Worm (Caenorhabditis elegans) whole organism, L1 larva: ENCODE data around the gene rgs-5.

Experiments
- C04F5.9 ChIP-seq: sonication (generic microtip); optimal IDR thresholded peaks from 2 replicates; lab custom pipeline; 2016; ENCODE audit warnings: missing genetic modification characterization, missing compliant biosample characterization
- C34B4.2 ChIP-seq: sonication (generic microtip); optimal IDR thresholded peaks from 2 replicates; lab custom pipeline; 2017; ENCODE audit warnings: mild to moderate bottlenecking, missing genetic modification characterization, missing compliant biosample characterization
- Y116A8C.19 ChIP-seq: sonication (generic microtip); optimal IDR thresholded peaks from 2 replicates; lab custom pipeline; 2016; ENCODE audit warnings: missing compliant biosample characterization, missing genetic modification characterization, borderline replicate concordance
- aha-1 ChIP-seq: fragments of 150-350 bp; optimal IDR thresholded peaks from 2 replicates; lab custom pipeline; 2014; ENCODE audit warnings: missing biosample characterization, missing genetic modification characterization
- alr-1 ChIP-seq: fragments of 200-800 bp; sonication (Bioruptor generic); optimal IDR thresholded peaks from 2 replicates; lab custom pipeline; 2018; ENCODE audit warnings: borderline replicate concordance, mild to moderate bottlenecking, missing genetic modification characterization, missing compliant biosample characterization
- blmp-1 ChIP-seq: fragments of 150-350 bp; optimal IDR thresholded peaks from 2 replicates; lab custom pipeline; 2014; ENCODE audit warnings: missing biosample characterization, missing genetic modification characterization
- ceh-8 ChIP-seq: fragments of 200-800 bp; sonication (Bioruptor generic); optimal IDR thresholded peaks from 2 replicates; lab custom pipeline; 2018; ENCODE audit warnings: mild to moderate bottlenecking, missing genetic modification characterization, moderate library complexity, missing compliant biosample characterization
- ceh-82 ChIP-seq, 3 experiments: fragments of 150-350 bp in 1 of 3; sonication (generic microtip) in 2 of 3; optimal IDR thresholded peaks; 2 replicates each; lab custom pipeline; 2014 to 2017; ENCODE audit warnings: missing biosample characterization in 3 of 3, missing genetic modification characterization in 3 of 3
- ceh-88 ChIP-seq: fragments of 200-800 bp; sonication (Bioruptor generic); IDR thresholded peaks from 2 replicates; pipeline ENCODE4 v1.3.6; 2022; ENCODE audit warnings: missing genetic modification characterization, missing compliant biosample characterization
- ces-1 ChIP-seq: fragments of 150-350 bp; optimal IDR thresholded peaks from 2 replicates; lab custom pipeline; 2014; ENCODE audit warnings: missing biosample characterization, missing genetic modification reagents, missing genetic modification characterization
- dsc-1 ChIP-seq: sonication (generic microtip); optimal IDR thresholded peaks from 2 replicates; lab custom pipeline; 2016; ENCODE audit warnings: mild to moderate bottlenecking, missing genetic modification characterization, missing compliant biosample characterization
- efl-1 ChIP-seq, 4 experiments: fragments of 150-350 bp; optimal IDR thresholded peaks in 3 of 4; peaks in 1 of 4; 1 replicate in 1 of 4; 2 replicates in 3 of 4; lab custom pipeline; 2014; ENCODE audit warnings: missing biosample characterization in 2 of 4, missing genetic modification characterization in 2 of 4, missing genetic modification reagents in 2 of 4
- egl-27 ChIP-seq, 2 experiments: fragments of 150-350 bp in 1 of 2; sonication (generic microtip); optimal IDR thresholded peaks; 3 replicates each; lab custom pipeline; 2017 to 2018; ENCODE audit warnings: missing biosample characterization in 2 of 2, missing genetic modification characterization in 2 of 2, missing genetic modification reagents in 2 of 2
- elt-3 ChIP-seq, 6 experiments: fragments of 150-350 bp in 1 of 6; sonication (generic microtip); optimal IDR thresholded peaks; 2 replicates each; lab custom pipeline; 2017 to 2018; ENCODE audit warnings: missing biosample characterization in 6 of 6, missing genetic modification characterization in 6 of 6, inconsistent platforms in 1 of 6
- fkh-4 ChIP-seq: sonication (generic microtip); optimal IDR thresholded peaks from 2 replicates; lab custom pipeline; 2016; ENCODE audit warnings: missing compliant biosample characterization, missing genetic modification characterization, borderline replicate concordance
- hlh-4 ChIP-seq: sonication (generic microtip); optimal IDR thresholded peaks from 2 replicates; lab custom pipeline; 2016; ENCODE audit warnings: mild to moderate bottlenecking, missing genetic modification characterization, missing compliant biosample characterization
- irx-1 ChIP-seq: sonication (generic microtip); optimal IDR thresholded peaks from 2 replicates; lab custom pipeline; 2016; ENCODE audit warnings: missing genetic modification characterization, missing compliant biosample characterization
- isw-1 ChIP-seq: fragments of 200-800 bp; sonication (Bioruptor generic); IDR thresholded peaks from 2 replicates; pipeline ENCODE4 v1.3.6; 2022; ENCODE audit warnings: missing genetic modification characterization, missing compliant biosample characterization
- lin-13 ChIP-seq: fragments of 150-350 bp; optimal IDR thresholded peaks from 2 replicates; lab custom pipeline; 2014; ENCODE audit warnings: missing biosample characterization, missing genetic modification reagents, missing genetic modification characterization
- lin-14 ChIP-seq: fragments of 200-800 bp; sonication (Bioruptor generic); optimal IDR thresholded peaks from 2 replicates; lab custom pipeline; 2018; ENCODE audit warnings: mild to moderate bottlenecking, missing genetic modification characterization, moderate library complexity, missing compliant biosample characterization
- lsy-2 ChIP-seq, 2 experiments: fragments of 150-350 bp; optimal IDR thresholded peaks; 2 replicates each; lab custom pipeline; 2014; ENCODE audit warnings: missing biosample characterization in 2 of 2, missing genetic modification characterization in 2 of 2
- mdl-1 ChIP-seq, 2 experiments: fragments of 150-350 bp; optimal IDR thresholded peaks; 2 replicates each; lab custom pipeline; 2014 to 2017; ENCODE audit warnings: missing biosample characterization in 2 of 2, missing genetic modification characterization in 2 of 2, inconsistent platforms in 1 of 2
- mep-1 ChIP-seq: fragments of 150-350 bp; optimal IDR thresholded peaks from 2 replicates; lab custom pipeline; 2014; ENCODE audit warnings: missing biosample characterization, missing genetic modification characterization
- nhr-85 ChIP-seq: sonication (generic microtip); peaks from one replicate; lab custom pipeline; 2016; ENCODE audit warnings: missing genetic modification characterization, inconsistent platforms, missing compliant biosample characterization
- nhr-90 ChIP-seq: sonication (generic microtip); optimal IDR thresholded peaks from 2 replicates; lab custom pipeline; 2016; ENCODE audit warnings: mild to moderate bottlenecking, missing genetic modification characterization, missing compliant biosample characterization; ENCODE audit not compliant: poor library complexity
- pag-3 ChIP-seq: sonication (generic microtip); optimal IDR thresholded peaks from 2 replicates; lab custom pipeline; 2017; ENCODE audit warnings: missing genetic modification characterization, mild to moderate bottlenecking, missing compliant biosample characterization, antibody characterized with exemption, borderline replicate concordance; ENCODE audit not compliant: insufficient read depth
- skn-1 ChIP-seq: fragments of 150-350 bp; optimal IDR thresholded peaks from 2 replicates; lab custom pipeline; 2014; ENCODE audit warnings: missing biosample characterization, missing genetic modification characterization
- snpc-4 ChIP-seq: fragments of 150-350 bp; optimal IDR thresholded peaks from 2 replicates; lab custom pipeline; 2014; ENCODE audit warnings: missing biosample characterization, missing genetic modification characterization
- snu-23 ChIP-seq: sonication (generic microtip); optimal IDR thresholded peaks from 2 replicates; lab custom pipeline; 2016; ENCODE audit warnings: missing genetic modification characterization, missing compliant biosample characterization
- sptf-1 ChIP-seq: fragments of 150-350 bp; optimal IDR thresholded peaks from 2 replicates; lab custom pipeline; 2014; ENCODE audit warnings: missing biosample characterization, missing genetic modification characterization
- swsn-7 ChIP-seq: sonication (generic microtip); optimal IDR thresholded peaks from 2 replicates; lab custom pipeline; 2016; ENCODE audit warnings: missing genetic modification characterization, missing compliant biosample characterization
- unc-130 ChIP-seq: fragments of 150-350 bp; optimal IDR thresholded peaks from 2 replicates; lab custom pipeline; 2017; ENCODE audit warnings: missing biosample characterization, missing genetic modification characterization, inconsistent platforms
- unc-62 ChIP-seq: fragments of 150-350 bp; optimal IDR thresholded peaks from 2 replicates; lab custom pipeline; 2014; ENCODE audit warnings: missing biosample characterization, missing genetic modification reagents, missing genetic modification characterization
- unc-86 ChIP-seq: sonication (generic microtip); optimal IDR thresholded peaks from 2 replicates; lab custom pipeline; 2016; ENCODE audit warnings: missing genetic modification characterization, missing compliant biosample characterization
- ztf-11 ChIP-seq, 2 experiments: sonication (generic microtip); optimal IDR thresholded peaks; 2 replicates each; lab custom pipeline; 2016 to 2017; ENCODE audit warnings: missing genetic modification characterization in 2 of 2, missing biosample characterization in 1 of 2, missing compliant biosample characterization in 1 of 2
- ztf-4 ChIP-seq: fragments of 150-350 bp; optimal IDR thresholded peaks from 2 replicates; lab custom pipeline; 2014; ENCODE audit warnings: missing biosample characterization, missing genetic modification characterization

Gene rgs-5

DNA sequence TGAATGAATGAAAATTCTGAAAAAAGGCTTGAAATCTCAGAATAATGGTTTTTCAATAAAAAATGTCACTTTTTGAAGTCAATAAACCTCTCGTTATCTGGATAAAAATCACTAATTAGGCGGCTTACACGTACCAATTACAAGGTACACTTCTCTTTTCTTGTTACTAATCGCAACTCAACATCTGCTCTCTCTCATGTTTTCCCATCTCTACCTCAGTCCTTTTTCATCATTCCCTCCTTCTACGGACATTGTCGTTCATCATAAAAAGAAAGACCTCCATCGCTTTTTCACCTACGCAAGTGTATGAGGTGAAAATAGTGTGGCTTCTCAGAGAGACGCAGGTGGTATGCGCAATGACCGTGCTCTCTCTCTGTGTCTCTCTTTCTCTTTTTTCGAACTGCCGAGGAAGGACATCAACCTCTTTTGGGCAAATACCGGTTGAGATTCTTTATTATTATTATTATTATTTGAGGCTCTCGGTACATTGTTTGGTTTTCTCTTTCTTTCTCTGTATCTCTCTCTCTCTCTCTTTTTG lies 30.3 kb upstream of the rgs-5 start (continued):
- TF ChIP-seq alr-1 (tag; lab: Kevin White, UChicago), result no peak
- TF ChIP-seq fkh-4 (tag; lab: Kevin White, UChicago), result no peak
- no peak for TF ChIP-seq unc-86 (tag; lab: Kevin White, UChicago)
- no peak for TF ChIP-seq pag-3 (tag; lab: Kevin White, UChicago)
- TF ChIP-seq lsy-2 (tag; optimal IDR thresholded peaks at IDR 0.05; lab: Kevin White, UChicago), result peak in 1 of 2 experiments; percentile 26
- TF ChIP-seq ceh-82 (tag; optimal IDR thresholded peaks at IDR 0.05; lab: Kevin White, UChicago), result peak in 2 of 3 experiments; percentile 12 to 15
- TF ChIP-seq hlh-4, result no peak
- no peak for TF ChIP-seq skn-1 (tag; lab: Kevin White, UChicago)
- TF ChIP-seq nhr-85 (tag; lab: Kevin White, UChicago), result peak; percentile 86
- TF ChIP-seq mep-1 (tag; lab: Kevin White, UChicago), result peak; percentile 49
- no peak for TF ChIP-seq unc-130
- TF ChIP-seq blmp-1 (tag; lab: Kevin White, UChicago), result peak; percentile 57
- TF ChIP-seq ceh-8 (GFP tag; lab: Kevin White, UChicago), result no peak
- peak; percentile 20 for TF ChIP-seq snu-23 (GFP tag; lab: Kevin White, UChicago)
- no peak for TF ChIP-seq C04F5.9
- peak; percentile 78 for TF ChIP-seq dsc-1 (tag; lab: Kevin White, UChicago)
- TF ChIP-seq, all 84 proteins: peak for 16

DNA sequence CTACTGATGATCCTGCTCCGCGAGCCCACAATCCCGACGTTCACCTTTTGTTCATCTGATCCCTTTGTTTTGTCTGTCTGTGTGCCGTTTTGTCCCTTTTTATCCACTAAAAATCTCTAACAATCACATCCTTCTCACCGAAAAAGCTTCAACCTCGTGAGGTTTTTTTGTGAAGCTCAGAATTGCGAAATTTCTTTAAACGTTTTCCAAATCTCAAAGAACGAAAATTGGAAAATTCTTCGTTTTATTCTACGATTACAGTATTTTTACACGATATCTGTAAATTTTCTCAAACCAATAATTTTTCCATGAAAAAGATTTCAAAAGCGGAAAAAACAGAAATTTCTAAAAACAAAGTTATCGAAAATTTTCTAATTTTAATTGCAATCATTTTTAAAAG lies 24.2 kb upstream of the rgs-5 start:
- TF ChIP-seq ztf-4 (tag; lab: Kevin White, UChicago) (no peak), mdl-1 (tag; optimal IDR thresholded peaks at IDR 0.05; lab: Kevin White, UChicago) (no peak), skn-1 (tag; lab: Kevin White, UChicago) (no peak), aha-1 (tag; lab: Kevin White, UChicago) (no peak), ces-1 (GFP tag; lab: Kevin White, UChicago) (no peak), isw-1 (GFP tag; lab: Robert Waterston, UW) (no peak), lsy-2 (tag; optimal IDR thresholded peaks at IDR 0.05; lab: Kevin White, UChicago) (no peak), ztf-11 (tag; optimal IDR thresholded peaks at IDR 0.05; lab: Kevin White, UChicago) (no peak), ceh-82 (tag; optimal IDR thresholded peaks at IDR 0.05; lab: Kevin White, UChicago) (no peak), pag-3 (tag; lab: Kevin White, UChicago) (no peak), C34B4.2 (tag; lab: Kevin White, UChicago) (no peak), elt-3 (tag; optimal IDR thresholded peaks at IDR 0.05; lab: Kevin White, UChicago) (no peak), unc-130 (no peak), Y116A8C.19 (tag; lab: Kevin White, UChicago) (no peak), lin-13 (GFP tag; lab: Kevin White, UChicago) (no peak)

DNA sequence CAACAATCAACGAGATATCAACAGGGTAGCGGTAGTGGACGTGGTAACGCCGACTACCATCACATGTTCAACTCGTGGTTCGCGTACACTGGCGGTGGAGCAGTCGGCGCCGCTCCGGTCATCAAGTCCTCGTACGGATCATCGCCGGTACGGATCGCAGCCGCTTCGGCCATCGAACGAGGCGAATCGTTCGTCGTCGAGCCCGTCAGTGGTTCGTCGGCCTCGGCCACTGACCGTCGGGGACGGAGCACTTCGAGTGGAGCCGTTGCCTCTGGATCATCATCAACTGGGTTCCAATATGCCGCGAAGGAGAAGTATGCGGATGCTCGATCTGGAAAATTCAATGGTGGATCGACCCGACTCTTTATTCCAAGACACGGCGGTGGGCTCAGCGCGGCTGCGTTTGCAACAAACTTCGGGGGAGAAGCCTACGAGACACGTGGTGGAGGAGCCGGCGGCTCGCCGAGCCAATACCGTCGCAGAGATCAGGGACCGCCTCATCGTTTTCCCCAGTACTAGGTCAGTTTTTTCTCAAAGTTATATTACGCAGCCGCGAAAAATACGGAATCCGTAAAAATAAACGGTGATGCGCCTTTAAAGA lies 22.9 kb upstream of the rgs-5 start:
- no peak for TF ChIP-seq nhr-85 (tag; lab: Kevin White, UChicago)
- TF ChIP-seq efl-1 (optimal IDR thresholded peaks at IDR 0.05; lab: Kevin White, UChicago), result no peak
- peak in 1 of 2 experiments; percentile 58 for TF ChIP-seq efl-1 (GFP tag; optimal IDR thresholded peaks at IDR 0.05 in 1 of 2; lab: Kevin White, UChicago)
- no peak for TF ChIP-seq egl-27 (tag; optimal IDR thresholded peaks at IDR 0.05; lab: Kevin White, UChicago)

DNA sequence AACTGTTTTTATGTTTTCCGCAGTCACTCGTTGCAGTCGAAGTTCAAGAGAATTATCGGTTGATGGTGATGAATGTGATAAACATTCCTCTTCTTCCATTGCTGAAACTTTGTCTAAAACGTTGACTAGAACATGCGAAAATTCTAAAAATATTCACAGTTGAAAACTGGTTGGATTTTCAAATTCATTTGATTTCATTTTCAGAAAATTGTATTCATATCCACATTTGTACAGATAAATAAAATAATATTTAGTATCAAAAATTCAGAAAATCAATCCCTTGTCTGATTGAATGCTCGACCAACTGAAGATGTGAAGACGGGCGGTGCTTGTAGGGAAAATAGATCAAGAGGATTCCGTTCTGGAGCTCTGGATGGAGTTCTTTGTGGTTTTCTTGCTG lies 20.6 kb upstream of the rgs-5 start, which contains the start of gene F54E7.9:
TSS of gene F54E7.9 (minus strand) at position 101 of the 400 bp plus-strand sequence.
- TF ChIP-seq lin-13 (GFP tag; lab: Kevin White, UChicago), result no peak
- peak; percentile 16 for TF ChIP-seq nhr-85 (tag; lab: Kevin White, UChicago)
- TF ChIP-seq sptf-1, result no peak
- TF ChIP-seq lin-14 (GFP tag; lab: Kevin White, UChicago), result no peak
- no peak for TF ChIP-seq nhr-90 (tag; lab: Kevin White, UChicago)
- no peak for TF ChIP-seq efl-1 (optimal IDR thresholded peaks at IDR 0.05; lab: Kevin White, UChicago)
- peak in 1 of 2 experiments; percentile 88 for TF ChIP-seq efl-1 (GFP tag; optimal IDR thresholded peaks at IDR 0.05 in 1 of 2; lab: Kevin White, UChicago)
- TF ChIP-seq unc-62, result no peak
- TF ChIP-seq mdl-1 (tag; optimal IDR thresholded peaks at IDR 0.05; lab: Kevin White, UChicago), result no peak
- no peak for TF ChIP-seq isw-1 (GFP tag; lab: Robert Waterston, UW)
- TF ChIP-seq irx-1, result no peak
- no peak for TF ChIP-seq swsn-7 (tag; lab: Kevin White, UChicago)
- TF ChIP-seq snpc-4 (tag; lab: Kevin White, UChicago), result no peak
- no peak for TF ChIP-seq ceh-88 (GFP tag; lab: Robert Waterston, UW)
